Fruit fly (Drosophila melanogaster) whole organism, embryonic: ENCODE data around the gene AlkB.

ENCODE experiments used
- CG10267 ChIP-seq: fragments of 200-800 bp; sonication (Bioruptor generic); optimal IDR thresholded peaks from 2 replicates; lab custom pipeline; 2018; ENCODE audit warnings: missing biosample characterization, mild to moderate bottlenecking, missing genetic modification characterization, moderate library complexity
- CG11085 ChIP-seq: fragments of 200-800 bp; sonication (Bioruptor generic); IDR thresholded peaks from 2 replicates; pipeline ENCODE4 v1.3.6; 2022; ENCODE audit warnings: missing biosample characterization, missing genetic modification characterization
- CG12942 ChIP-seq: fragments of 200-800 bp; sonication (Bioruptor generic); optimal IDR thresholded peaks from 3 replicates; lab custom pipeline; 2016; ENCODE audit warnings: missing biosample characterization, missing genetic modification characterization
- CG13287 ChIP-seq: fragments of 200-800 bp; sonication (Bioruptor generic); IDR thresholded peaks from 2 replicates; pipeline ENCODE4 v1.3.6; 2022; ENCODE audit warnings: missing biosample characterization, missing genetic modification characterization; ENCODE audit not compliant: partially characterized antibody
- CG15011 ChIP-seq: fragments of 200-800 bp; sonication (Bioruptor generic); optimal IDR thresholded peaks from 3 replicates; lab custom pipeline; 2018; ENCODE audit warnings: missing biosample characterization, mild to moderate bottlenecking, missing genetic modification characterization
- CG16863 ChIP-seq: fragments of 200-800 bp; sonication (Bioruptor generic); optimal IDR thresholded peaks from 3 replicates; lab custom pipeline; 2016; ENCODE audit warnings: missing biosample characterization, missing genetic modification characterization
- CG17612 ChIP-seq: fragments of 200-800 bp; sonication (Bioruptor generic); IDR thresholded peaks from 2 replicates; pipeline ENCODE4 v1.3.6; 2022; ENCODE audit warnings: missing biosample characterization, missing genetic modification characterization
- CG17829 ChIP-seq: fragments of 200-800 bp; optimal IDR thresholded peaks from 2 replicates; lab custom pipeline; 2019; ENCODE audit warnings: missing biosample characterization, mild to moderate bottlenecking, missing genetic modification characterization, moderate library complexity
- CG17912 ChIP-seq: fragments of 200-800 bp; sonication (Bioruptor generic); optimal IDR thresholded peaks from 2 replicates; lab custom pipeline; 2018; ENCODE audit warnings: missing biosample characterization, mild to moderate bottlenecking, missing genetic modification characterization
- CG18619 ChIP-seq: fragments of 200-800 bp; sonication (Bioruptor generic); optimal IDR thresholded peaks from 3 replicates; lab custom pipeline; 2017; ENCODE audit warnings: missing biosample characterization, mild to moderate bottlenecking, missing genetic modification characterization
- CG18764 ChIP-seq: fragments of 200-800 bp; sonication (Bioruptor generic); optimal IDR thresholded peaks from 3 replicates; lab custom pipeline; 2016; ENCODE audit warnings: missing biosample characterization, missing genetic modification characterization
- CG2889 ChIP-seq: fragments of 200-800 bp; sonication (Bioruptor generic); IDR thresholded peaks from 3 replicates; pipeline ENCODE4 v1.3.6; 2022; ENCODE audit warnings: missing biosample characterization, missing genetic modification characterization
- CG32767 ChIP-seq: fragments of 200-800 bp; sonication (Bioruptor generic); IDR thresholded peaks from 2 replicates; pipeline ENCODE4 v1.3.6; 2022; ENCODE audit warnings: missing biosample characterization, missing genetic modification characterization
- CG33213 ChIP-seq: fragments of 200-800 bp; sonication (Bioruptor generic); optimal IDR thresholded peaks from 3 replicates; lab custom pipeline; 2016; ENCODE audit warnings: missing biosample characterization, missing genetic modification characterization
- CG4328 ChIP-seq: fragments of 200-800 bp; sonication (Bioruptor generic); optimal IDR thresholded peaks from 3 replicates; lab custom pipeline; 2017; ENCODE audit warnings: missing biosample characterization, missing genetic modification reagents, missing genetic modification characterization
- CG6254 ChIP-seq: fragments of 200-800 bp; sonication (Bioruptor generic); optimal IDR thresholded peaks from 3 replicates; lab custom pipeline; 2017; ENCODE audit warnings: mild to moderate bottlenecking, missing biosample characterization, missing genetic modification reagents, missing genetic modification characterization
- CG7357 ChIP-seq: fragments of 200-800 bp; sonication (Bioruptor generic); IDR thresholded peaks from 3 replicates; pipeline ENCODE4 v1.3.6; 2022; ENCODE audit warnings: missing biosample characterization, missing genetic modification characterization
- CG8281 ChIP-seq: fragments of 200-800 bp; sonication (Bioruptor generic); optimal IDR thresholded peaks from 2 replicates; lab custom pipeline; 2018; ENCODE audit warnings: missing biosample characterization, mild to moderate bottlenecking, missing genetic modification characterization, moderate library complexity
- CG8290 ChIP-seq, 3 experiments: fragments of 200-800 bp; sonication (Bioruptor generic); optimal IDR thresholded peaks; 2 replicates each; lab custom pipeline; 2016 to 2019; ENCODE audit warnings: missing biosample characterization in 3 of 3, missing genetic modification characterization in 3 of 3, mild to moderate bottlenecking in 2 of 3, moderate library complexity in 1 of 3
- CG8388 ChIP-seq: fragments of 200-800 bp; sonication (Bioruptor generic); optimal IDR thresholded peaks from 2 replicates; lab custom pipeline; 2019; ENCODE audit warnings: missing biosample characterization, mild to moderate bottlenecking, missing genetic modification characterization, moderate library complexity
- CG8924 ChIP-seq: fragments of 200-800 bp; optimal IDR thresholded peaks from 3 replicates; lab custom pipeline; 2019; ENCODE audit warnings: missing biosample characterization, mild to moderate bottlenecking, missing genetic modification characterization, moderate library complexity
- Doc3 ChIP-seq: fragments of 200-800 bp; sonication (Bioruptor generic); IDR thresholded peaks from 3 replicates; pipeline ENCODE4 v1.3.6; 2022; ENCODE audit warnings: missing biosample characterization, missing genetic modification characterization; ENCODE audit not compliant: partially characterized antibody
- Fer1 ChIP-seq: fragments of 200-800 bp; sonication (Bioruptor generic); optimal IDR thresholded peaks from 2 replicates; lab custom pipeline; 2017; ENCODE audit warnings: missing biosample characterization, mild to moderate bottlenecking, missing genetic modification characterization
- HHEX ChIP-seq: fragments of 200-800 bp; sonication (Bioruptor generic); optimal IDR thresholded peaks from 3 replicates; lab custom pipeline; 2017; ENCODE audit warnings: missing biosample characterization, mild to moderate bottlenecking, missing genetic modification characterization, missing genetic modification reagents
- Jarid2 ChIP-seq: fragments of 200-800 bp; sonication (Bioruptor generic); optimal IDR thresholded peaks from 3 replicates; lab custom pipeline; 2017; ENCODE audit warnings: mild to moderate bottlenecking, missing biosample characterization, missing genetic modification reagents, missing genetic modification characterization
- Kr ChIP-seq: fragments of 200-800 bp; sonication (Bioruptor generic); optimal IDR thresholded peaks from 2 replicates; lab custom pipeline; 2017; ENCODE audit warnings: missing biosample characterization, mild to moderate bottlenecking, missing genetic modification characterization
- Pdp1 ChIP-seq, 2 experiments: fragments of 200-800 bp; sonication (Bioruptor generic); optimal IDR thresholded peaks; 3 replicates each; lab custom pipeline; 2016; ENCODE audit warnings: missing biosample characterization in 2 of 2, missing genetic modification characterization in 2 of 2, mild to moderate bottlenecking in 1 of 2, moderate library complexity in 1 of 2
- Scr ChIP-seq: fragments of 200-800 bp; sonication (Bioruptor generic); IDR thresholded peaks from 2 replicates; pipeline ENCODE4 v1.3.6; 2022; ENCODE audit warnings: missing biosample characterization, missing genetic modification characterization; ENCODE audit not compliant: partially characterized antibody
- ase ChIP-seq: fragments of 200-800 bp; sonication (Bioruptor generic); IDR thresholded peaks from 3 replicates; pipeline ENCODE4 v1.3.6; 2022; ENCODE audit warnings: missing biosample characterization, missing genetic modification characterization
- dysf ChIP-seq: fragments of 200-800 bp; sonication (Bioruptor generic); IDR thresholded peaks from 3 replicates; pipeline ENCODE4 v1.3.6; 2022; ENCODE audit warnings: missing biosample characterization, missing genetic modification characterization
- en ChIP-seq: fragments of 200-800 bp; sonication (Bioruptor generic); optimal IDR thresholded peaks from 2 replicates; lab custom pipeline; 2016; ENCODE audit warnings: missing biosample characterization, missing genetic modification characterization
- exex ChIP-seq: fragments of 200-800 bp; sonication (Bioruptor generic); optimal IDR thresholded peaks from 4 replicates; lab custom pipeline; 2018; ENCODE audit warnings: missing biosample characterization, mild to moderate bottlenecking, missing genetic modification characterization, moderate library complexity
- fd96Cb ChIP-seq: fragments of 200-800 bp; sonication (Bioruptor generic); optimal IDR thresholded peaks from 2 replicates; lab custom pipeline; 2018; ENCODE audit warnings: missing biosample characterization, mild to moderate bottlenecking, missing genetic modification characterization, moderate library complexity
- grau ChIP-seq: fragments of 200-800 bp; optimal IDR thresholded peaks from 3 replicates; lab custom pipeline; 2019; ENCODE audit warnings: missing biosample characterization, mild to moderate bottlenecking, missing genetic modification characterization, moderate library complexity
- nerfin-1 ChIP-seq: fragments of 200-800 bp; sonication (Bioruptor generic); optimal IDR thresholded peaks from 3 replicates; lab custom pipeline; 2019; ENCODE audit warnings: missing biosample characterization, mild to moderate bottlenecking, missing genetic modification characterization, moderate library complexity
- oc ChIP-seq: fragments of 200-800 bp; sonication (Bioruptor generic); optimal IDR thresholded peaks from 2 replicates; lab custom pipeline; 2018; ENCODE audit warnings: missing biosample characterization, mild to moderate bottlenecking, missing genetic modification characterization, moderate library complexity
- org-1 ChIP-seq: fragments of 200-800 bp; sonication (Bioruptor generic); optimal IDR thresholded peaks from 2 replicates; lab custom pipeline; 2017; ENCODE audit warnings: missing biosample characterization, missing genetic modification characterization
- otp ChIP-seq: fragments of 200-800 bp; sonication (Bioruptor generic); IDR thresholded peaks from 3 replicates; pipeline ENCODE4, ENCODE4 v1.3.6; 2022; ENCODE audit warnings: missing biosample characterization, missing genetic modification characterization
- pfk ChIP-seq: fragments of 200-800 bp; sonication (Bioruptor generic); optimal IDR thresholded peaks from 2 replicates; lab custom pipeline; 2018; ENCODE audit warnings: missing biosample characterization, mild to moderate bottlenecking, missing genetic modification characterization, moderate library complexity
- scrt ChIP-seq: fragments of 200-800 bp; sonication (Bioruptor generic); optimal IDR thresholded peaks from 2 replicates; lab custom pipeline; 2018; ENCODE audit warnings: missing biosample characterization, mild to moderate bottlenecking, missing genetic modification characterization, moderate library complexity
- sens ChIP-seq: fragments of 200-800 bp; sonication (Bioruptor generic); peaks from one replicate; lab custom pipeline; 2016; ENCODE audit warnings: missing biosample characterization, missing genetic modification characterization
- sim ChIP-seq: fragments of 200-800 bp; sonication (Bioruptor generic); IDR thresholded peaks from 2 replicates; pipeline ENCODE4 v1.3.6; 2022; ENCODE audit warnings: missing biosample characterization, missing genetic modification characterization
- stwl ChIP-seq: fragments of 200-800 bp; sonication (Bioruptor generic); optimal IDR thresholded peaks from 3 replicates; lab custom pipeline; 2018; ENCODE audit warnings: missing biosample characterization, mild to moderate bottlenecking, missing genetic modification characterization, moderate library complexity
- sug ChIP-seq: fragments of 200-800 bp; optimal IDR thresholded peaks from 2 replicates; lab custom pipeline; 2019; ENCODE audit warnings: missing biosample characterization, mild to moderate bottlenecking, missing genetic modification characterization, moderate library complexity
- unpg ChIP-seq: fragments of 200-800 bp; sonication (Bioruptor generic); optimal IDR thresholded peaks from 3 replicates; lab custom pipeline; 2018; ENCODE audit warnings: missing biosample characterization, mild to moderate bottlenecking, missing genetic modification characterization, moderate library complexity

Gene AlkB

dm6 chrX:15834594-15835236, 24.6 kb downstream of the AlkB start (continued):
- no peak for TF ChIP-seq CG8924 (tag; lab: Kevin White, UChicago)
- no peak for TF ChIP-seq Scr (GFP tag; lab: Robert Waterston, UW)
- TF ChIP-seq Kr (GFP tag; lab: Kevin White, UChicago), result no peak
- TF ChIP-seq CG17829 (tag; lab: Kevin White, UChicago), result no peak
- no peak for TF ChIP-seq CG11085 (GFP tag; lab: Robert Waterston, UW)
- TF ChIP-seq unpg (GFP tag; lab: Kevin White, UChicago), result no peak
- TF ChIP-seq scrt (GFP tag; lab: Kevin White, UChicago), result no peak
- no peak for TF ChIP-seq stwl (tag; lab: Kevin White, UChicago)
- TF ChIP-seq en, result no peak
- TF ChIP-seq org-1 (GFP tag; lab: Kevin White, UChicago), result no peak
- no peak for TF ChIP-seq CG15011 (GFP tag; lab: Kevin White, UChicago)
- TF ChIP-seq nerfin-1 (tag; lab: Kevin White, UChicago), result peak; percentile 75
- TF ChIP-seq ase (GFP tag; lab: Robert Waterston, UW), result no peak
- peak; percentile 79 for TF ChIP-seq CG32767 (GFP tag; lab: Robert Waterston, UW)
- no peak for TF ChIP-seq CG17912 (GFP tag; lab: Kevin White, UChicago)
- no peak for TF ChIP-seq HHEX (GFP tag; lab: Kevin White, UChicago)
- no peak for TF ChIP-seq pfk (GFP tag; lab: Kevin White, UChicago)
- TF ChIP-seq CG7357 (GFP tag; lab: Robert Waterston, UW), result no peak
- no peak for TF ChIP-seq CG2889 (GFP tag; lab: Robert Waterston, UW)
- TF ChIP-seq CG10267 (tag; lab: Kevin White, UChicago), result no peak
- TF ChIP-seq Doc3, result no peak
- no peak for TF ChIP-seq CG6254 (GFP tag; lab: Kevin White, UChicago)
- TF ChIP-seq CG13287 (GFP tag; lab: Robert Waterston, UW), result no peak
- no peak for TF ChIP-seq CG16863 (GFP tag; lab: Kevin White, UChicago)
- TF ChIP-seq CG12942 (GFP tag; lab: Kevin White, UChicago), result no peak

- peak; percentile 56 for TF ChIP-seq sens (GFP tag; lab: Kevin White, UChicago)
- TF ChIP-seq grau (tag; lab: Kevin White, UChicago), result peak; percentile 70
- TF ChIP-seq Pdp1 (GFP tag; optimal IDR thresholded peaks at IDR 0.05; lab: Kevin White, UChicago), result peak in 1 of 2 experiments; percentile 80
- TF ChIP-seq dysf, result no peak
Observed at dm6 chrX:15833957-15834356, 25.3 kb downstream of the AlkB start.

- TF ChIP-seq CG17612 (GFP tag; lab: Robert Waterston, UW), result peak; percentile 90
- TF ChIP-seq CG8290 (GFP tag; optimal IDR thresholded peaks at IDR 0.05; lab: Kevin White, UChicago), result peak; percentile 53
- peak in 1 of 2 experiments; percentile 85 for TF ChIP-seq CG8290 (tag; optimal IDR thresholded peaks at IDR 0.05; lab: Kevin White, UChicago)
- TF ChIP-seq CG18619 (GFP tag; lab: Kevin White, UChicago), result no peak
- TF ChIP-seq, all 482 proteins: peak for 2
Observed at dm6 chrX:15822363-15822762, 36.9 kb downstream of the AlkB start.

- TF ChIP-seq CG8388 (GFP tag; lab: Kevin White, UChicago), result no peak
- no peak for TF ChIP-seq otp (GFP tag; lab: Robert Waterston, UW)
- peak; percentile 25 for TF ChIP-seq Fer1 (GFP tag; lab: Kevin White, UChicago)
- no peak for TF ChIP-seq CG18764 (GFP tag; lab: Kevin White, UChicago)
- TF ChIP-seq fd96Cb (tag; lab: Kevin White, UChicago), result no peak
- no peak for TF ChIP-seq oc (tag; lab: Kevin White, UChicago)
- TF ChIP-seq exex (tag; lab: Kevin White, UChicago), result no peak
- no peak for TF ChIP-seq Jarid2 (GFP tag; lab: Kevin White, UChicago)
- TF ChIP-seq CG8281 (tag; lab: Kevin White, UChicago), result no peak
- TF ChIP-seq CG33213 (GFP tag; lab: Kevin White, UChicago), result no peak
- TF ChIP-seq CG4328 (GFP tag; lab: Kevin White, UChicago), result no peak
- no peak for TF ChIP-seq sim (GFP tag; lab: Robert Waterston, UW)
- TF ChIP-seq sug (tag; lab: Kevin White, UChicago), result no peak
Observed at dm6 chrX:15818608-15819184, 40.6 kb downstream of the AlkB start.
